Fruit fly (Drosophila melanogaster) whole organism, embryonic: ENCODE measurements around the gene Notum.

ENCODE experiments used
- CG10209 ChIP-seq: fragments of 200-800 bp; sonication (Bioruptor generic); optimal IDR thresholded peaks from 3 replicates; lab custom pipeline; 2017; ENCODE audit warnings: missing biosample characterization, mild to moderate bottlenecking, missing genetic modification characterization, missing genetic modification reagents
- CG10366 ChIP-seq: fragments of 200-800 bp; sonication (Bioruptor generic); IDR thresholded peaks from 2 replicates; pipeline ENCODE4 v1.3.6; 2022; ENCODE audit warnings: missing biosample characterization, missing genetic modification characterization
- CG11093 ChIP-seq: fragments of 200-800 bp; sonication (Bioruptor generic); IDR thresholded peaks from 3 replicates; pipeline ENCODE4 v1.3.6; 2022; ENCODE audit warnings: missing biosample characterization, missing genetic modification characterization
- CG11398 ChIP-seq: fragments of 200-800 bp; sonication (Bioruptor generic); optimal IDR thresholded peaks from 2 replicates; lab custom pipeline; 2016; ENCODE audit warnings: missing biosample characterization, missing genetic modification characterization
- CG11560 ChIP-seq: fragments of 200-800 bp; sonication (Bioruptor generic); IDR thresholded peaks from 3 replicates; pipeline ENCODE4 v1.3.6; 2022; ENCODE audit warnings: missing biosample characterization, missing genetic modification characterization
- CG11696 ChIP-seq: fragments of 200-800 bp; sonication (Bioruptor generic); IDR thresholded peaks from 2 replicates; pipeline ENCODE4 v1.3.6; 2022; ENCODE audit warnings: missing biosample characterization, missing genetic modification characterization
- CG12236 ChIP-seq: fragments of 200-800 bp; sonication (Bioruptor generic); optimal IDR thresholded peaks from 2 replicates; lab custom pipeline; 2016; ENCODE audit warnings: missing biosample characterization, missing genetic modification characterization
- CG12659 ChIP-seq: fragments of 200-800 bp; sonication (Bioruptor generic); optimal IDR thresholded peaks from 3 replicates; lab custom pipeline; 2017; ENCODE audit warnings: mild to moderate bottlenecking, missing biosample characterization, missing genetic modification reagents, missing genetic modification characterization
- CG13296 ChIP-seq: fragments of 200-800 bp; sonication (Bioruptor generic); optimal IDR thresholded peaks from 3 replicates; lab custom pipeline; 2018; ENCODE audit warnings: missing biosample characterization, mild to moderate bottlenecking, missing genetic modification characterization
- CG13624 ChIP-seq: fragments of 200-800 bp; sonication (Bioruptor generic); optimal IDR thresholded peaks from 2 replicates; lab custom pipeline; 2016; ENCODE audit warnings: missing biosample characterization, missing genetic modification characterization
- CG15696 ChIP-seq: fragments of 200-800 bp; sonication (Bioruptor generic); optimal IDR thresholded peaks from 2 replicates; lab custom pipeline; 2019; ENCODE audit warnings: missing biosample characterization, mild to moderate bottlenecking, missing genetic modification characterization, moderate library complexity
- CG17612 ChIP-seq: fragments of 200-800 bp; sonication (Bioruptor generic); IDR thresholded peaks from 2 replicates; pipeline ENCODE4 v1.3.6; 2022; ENCODE audit warnings: missing biosample characterization, missing genetic modification characterization
- CG2199 ChIP-seq: fragments of 200-800 bp; sonication (Bioruptor generic); IDR thresholded peaks from 3 replicates; pipeline ENCODE4 v1.3.6; 2022; ENCODE audit warnings: missing biosample characterization, missing genetic modification characterization
- CG4282 ChIP-seq: fragments of 200-800 bp; sonication (Bioruptor generic); optimal IDR thresholded peaks from 2 replicates; lab custom pipeline; 2016; ENCODE audit warnings: missing biosample characterization, missing genetic modification characterization
- CG4360 ChIP-seq: fragments of 200-800 bp; sonication (Bioruptor generic); IDR thresholded peaks from 2 replicates; pipeline ENCODE4 v1.3.6; 2022; ENCODE audit warnings: missing biosample characterization, missing genetic modification characterization
- CG6791 ChIP-seq: fragments of 200-800 bp; sonication (Bioruptor generic); IDR thresholded peaks from 3 replicates; pipeline ENCODE4 v1.3.6; 2022; ENCODE audit warnings: missing biosample characterization, missing genetic modification characterization; ENCODE audit not compliant: partially characterized antibody
- CG7987 ChIP-seq: fragments of 200-800 bp; sonication (Bioruptor generic); optimal IDR thresholded peaks from 2 replicates; lab custom pipeline; 2018; ENCODE audit warnings: missing biosample characterization, mild to moderate bottlenecking, missing genetic modification characterization, moderate library complexity
- CHES-1-like ChIP-seq: fragments of 200-800 bp; sonication (Bioruptor generic); optimal IDR thresholded peaks from 2 replicates; lab custom pipeline; 2016; ENCODE audit warnings: missing biosample characterization, missing genetic modification characterization
- Dbx ChIP-seq: fragments of 200-800 bp; sonication (Bioruptor generic); IDR thresholded peaks from 3 replicates; pipeline ENCODE4 v1.3.6; 2022; ENCODE audit warnings: missing biosample characterization, missing genetic modification characterization
- Fer1 ChIP-seq: fragments of 200-800 bp; sonication (Bioruptor generic); optimal IDR thresholded peaks from 2 replicates; lab custom pipeline; 2017; ENCODE audit warnings: missing biosample characterization, mild to moderate bottlenecking, missing genetic modification characterization
- HLH3B ChIP-seq: fragments of 200-800 bp; sonication (Bioruptor generic); IDR thresholded peaks from 2 replicates; pipeline ENCODE4 v1.3.6; 2022; ENCODE audit warnings: missing biosample characterization, missing genetic modification characterization
- Hmr ChIP-seq: fragments of 200-800 bp; sonication (Bioruptor generic); optimal IDR thresholded peaks from 3 replicates; lab custom pipeline; 2017; ENCODE audit warnings: mild to moderate bottlenecking, missing biosample characterization, missing genetic modification reagents, missing genetic modification characterization
- Kr ChIP-seq: fragments of 200-800 bp; sonication (Bioruptor generic); optimal IDR thresholded peaks from 2 replicates; lab custom pipeline; 2017; ENCODE audit warnings: missing biosample characterization, mild to moderate bottlenecking, missing genetic modification characterization
- Meics ChIP-seq: fragments of 200-800 bp; sonication (Bioruptor generic); optimal IDR thresholded peaks from 2 replicates; lab custom pipeline; 2017; ENCODE audit warnings: missing biosample characterization, mild to moderate bottlenecking, missing genetic modification characterization
- Nf-YB ChIP-seq: fragments of 200-800 bp; sonication (Bioruptor generic); optimal IDR thresholded peaks from 3 replicates; lab custom pipeline; 2019; ENCODE audit warnings: missing biosample characterization, mild to moderate bottlenecking, missing genetic modification characterization, moderate library complexity
- Scr ChIP-seq: fragments of 200-800 bp; sonication (Bioruptor generic); IDR thresholded peaks from 2 replicates; pipeline ENCODE4 v1.3.6; 2022; ENCODE audit warnings: missing biosample characterization, missing genetic modification characterization; ENCODE audit not compliant: partially characterized antibody
- Trl ChIP-seq, 3 experiments: fragments of >200 bp in 2 of 3; fragments of 200-800 bp in 1 of 3; sonication (Bioruptor generic) in 1 of 3; optimal IDR thresholded peaks; 2 replicates in 1 of 3; 3 replicates in 2 of 3; lab custom pipeline; 2016 to 2017; ENCODE audit warnings: missing biosample characterization in 1 of 3, missing genetic modification characterization in 1 of 3
- bowl ChIP-seq: fragments of 200-800 bp; sonication (Bioruptor generic); IDR thresholded peaks from 2 replicates; pipeline ENCODE4 v1.3.6; 2022; ENCODE audit warnings: missing biosample characterization, missing genetic modification characterization
- cg ChIP-seq: fragments of 200-800 bp; sonication (Bioruptor generic); optimal IDR thresholded peaks from 3 replicates; lab custom pipeline; 2019; ENCODE audit warnings: missing biosample characterization, mild to moderate bottlenecking, missing genetic modification characterization, moderate library complexity
- danr ChIP-seq: fragments of 200-800 bp; sonication (Bioruptor generic); IDR thresholded peaks from 2 replicates; pipeline ENCODE4 v1.3.6; 2022; ENCODE audit warnings: missing biosample characterization, missing genetic modification characterization
- dati ChIP-seq: fragments of 200-800 bp; sonication (Bioruptor generic); IDR thresholded peaks from 2 replicates; pipeline ENCODE4 v1.3.6; 2022; ENCODE audit warnings: missing biosample characterization, missing genetic modification characterization
- dmrt11E ChIP-seq: fragments of 200-800 bp; sonication (Bioruptor generic); optimal IDR thresholded peaks from 3 replicates; lab custom pipeline; 2018; ENCODE audit warnings: missing biosample characterization, mild to moderate bottlenecking, missing genetic modification characterization, moderate library complexity
- dmrt99B ChIP-seq: fragments of 200-800 bp; sonication (Bioruptor generic); optimal IDR thresholded peaks from 2 replicates; lab custom pipeline; 2018; ENCODE audit warnings: missing biosample characterization, mild to moderate bottlenecking, missing genetic modification characterization, moderate library complexity
- en ChIP-seq: fragments of 200-800 bp; sonication (Bioruptor generic); optimal IDR thresholded peaks from 2 replicates; lab custom pipeline; 2016; ENCODE audit warnings: missing biosample characterization, missing genetic modification characterization
- grn ChIP-seq: fragments of 200-800 bp; sonication (Bioruptor generic); optimal IDR thresholded peaks from 3 replicates; lab custom pipeline; 2017; ENCODE audit warnings: missing biosample characterization, missing genetic modification characterization
- gsb-n ChIP-seq: fragments of 200-800 bp; sonication (Bioruptor generic); optimal IDR thresholded peaks from 3 replicates; lab custom pipeline; 2018; ENCODE audit warnings: missing biosample characterization, mild to moderate bottlenecking, missing genetic modification characterization
- lola ChIP-seq, 3 experiments: fragments of >200 bp in 2 of 3; fragments of 200-800 bp in 1 of 3; sonication (Bioruptor generic) in 1 of 3; optimal IDR thresholded peaks; 2 replicates each; lab custom pipeline; 2017 to 2019; ENCODE audit warnings: missing biosample characterization in 3 of 3, missing genetic modification characterization in 3 of 3, mild to moderate bottlenecking in 1 of 3, moderate library complexity in 1 of 3
- lov ChIP-seq, 2 experiments: fragments of 200-800 bp in 1 of 2; fragments of >200 bp in 1 of 2; sonication (Bioruptor generic) in 1 of 2; IDR thresholded peaks in 1 of 2; optimal IDR thresholded peaks in 1 of 2; 2 replicates in 1 of 2; 3 replicates in 1 of 2; pipeline versions ENCODE4 v1.3.6 to Lab custom; 2017 to 2022; ENCODE audit warnings: missing biosample characterization in 1 of 2, missing genetic modification characterization in 1 of 2
- maf-S ChIP-seq: fragments of 200-800 bp; sonication (Bioruptor generic); optimal IDR thresholded peaks from 2 replicates; lab custom pipeline; 2016; ENCODE audit warnings: missing biosample characterization, missing genetic modification characterization
- nerfin-2 ChIP-seq: fragments of 200-800 bp; sonication (Bioruptor generic); IDR thresholded peaks from 2 replicates; pipeline ENCODE4 v1.3.6; 2022; ENCODE audit warnings: missing biosample characterization, missing genetic modification characterization; ENCODE audit not compliant: partially characterized antibody
- nom ChIP-seq: fragments of 200-800 bp; sonication (Bioruptor generic); optimal IDR thresholded peaks from 2 replicates; lab custom pipeline; 2017; ENCODE audit warnings: missing biosample characterization, missing genetic modification characterization, mild to moderate bottlenecking, moderate library complexity, missing genetic modification reagents
- phol ChIP-seq: fragments of 200-800 bp; sonication (Bioruptor generic); optimal IDR thresholded peaks from 3 replicates; lab custom pipeline; 2018; ENCODE audit warnings: missing biosample characterization, mild to moderate bottlenecking, missing genetic modification characterization, moderate library complexity
- pita ChIP-seq: fragments of 200-800 bp; sonication (Bioruptor generic); optimal IDR thresholded peaks from 2 replicates; lab custom pipeline; 2017; ENCODE audit warnings: missing biosample characterization, mild to moderate bottlenecking, missing genetic modification characterization
- row ChIP-seq: fragments of 200-800 bp; sonication (Bioruptor generic); IDR thresholded peaks from 3 replicates; pipeline ENCODE4 v1.3.6; 2022; ENCODE audit warnings: missing biosample characterization, missing genetic modification characterization
- sima ChIP-seq: fragments of 200-800 bp; sonication (Bioruptor generic); optimal IDR thresholded peaks from 2 replicates; lab custom pipeline; 2016; ENCODE audit warnings: missing biosample characterization, missing genetic modification characterization
- sob ChIP-seq: fragments of 200-800 bp; sonication (Bioruptor generic); IDR thresholded peaks from 2 replicates; pipeline ENCODE4 v1.3.6; 2022; ENCODE audit warnings: missing biosample characterization, missing genetic modification characterization

The Notum gene

DNA sequence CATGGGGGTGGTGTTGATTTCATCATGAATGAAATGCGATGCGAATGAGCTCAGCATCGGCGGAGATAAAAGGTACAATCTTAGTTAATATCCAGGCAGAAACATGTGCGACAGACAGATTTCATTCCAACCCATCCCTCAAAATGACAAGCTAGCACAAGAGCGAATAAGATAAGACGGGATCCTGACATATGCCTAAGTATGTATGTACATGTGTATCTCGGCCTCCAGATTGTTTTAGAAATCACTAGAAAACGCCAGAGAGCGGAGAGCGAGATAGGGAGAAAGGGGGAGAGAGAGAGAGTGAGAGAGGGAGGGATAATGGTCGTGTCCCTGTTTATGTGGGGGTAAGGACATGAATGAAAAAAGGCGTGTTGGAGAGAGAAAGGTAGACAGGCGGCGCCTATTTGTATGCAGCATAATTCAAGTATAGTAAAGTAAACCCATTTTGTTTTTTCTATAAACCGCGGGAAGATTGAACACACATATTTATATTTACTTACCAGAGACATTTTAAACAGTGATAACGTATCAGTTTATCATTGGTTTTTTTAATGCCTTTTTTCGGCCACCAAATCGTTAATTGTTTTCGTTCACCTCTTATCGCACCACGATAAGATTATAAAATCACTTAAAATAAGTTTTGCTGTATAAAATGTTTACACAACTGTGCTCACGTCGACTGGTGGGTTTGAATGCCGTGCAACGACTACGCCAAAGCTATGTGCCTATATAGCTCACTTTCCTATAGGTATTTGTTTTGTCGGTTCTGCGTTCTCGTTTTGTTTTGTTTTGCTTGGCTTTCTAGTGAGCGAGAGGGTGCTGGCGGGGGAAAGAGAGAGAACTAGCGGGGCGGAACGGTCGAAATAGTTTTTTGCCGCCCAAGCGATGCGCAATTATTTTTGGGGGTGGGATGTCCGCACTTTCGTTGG, 26.9 kb downstream of the Notum start (continued):
- peak; percentile 13 for TF ChIP-seq dmrt11E (tag; lab: Kevin White, UChicago)
- TF ChIP-seq CG12659 (GFP tag; lab: Kevin White, UChicago) = peak; percentile 40
- TF ChIP-seq CG6791 = no peak
- peak; percentile 44 for TF ChIP-seq Meics
- peak; percentile 71 for TF ChIP-seq CG13296
- TF ChIP-seq Hmr (GFP tag; lab: Kevin White, UChicago) = peak; percentile 54
- TF ChIP-seq HLH3B (GFP tag; lab: Robert Waterston, UW) = no peak
- no peak for TF ChIP-seq danr (GFP tag; lab: Robert Waterston, UW)
- TF ChIP-seq CG17612 (GFP tag; lab: Robert Waterston, UW) = 0 out of 2 replicates have a peak, but pooled peaks have one; percentile 10
- TF ChIP-seq Dbx (GFP tag; lab: Robert Waterston, UW) = peak; percentile 75
- peak; percentile 3 for TF ChIP-seq gsb-n (tag; lab: Kevin White, UChicago)
- peak; percentile 5 for TF ChIP-seq en
- peak; percentile 82 for TF ChIP-seq grn
- TF ChIP-seq CG2199 = peak; percentile 64; the same call in 2 of the 3 replicates
- no peak for TF ChIP-seq lov (optimal IDR thresholded peaks at IDR 0.05; lab: Kevin White, UChicago)
- peak; percentile 31; the same call in 2 of the 3 replicates for TF ChIP-seq lov (GFP tag; IDR thresholded peaks at IDR 0.05; lab: Robert Waterston, UW)
- no peak for TF ChIP-seq Scr
- TF ChIP-seq CG13624 (GFP tag; lab: Kevin White, UChicago) = peak; percentile 64
- TF ChIP-seq dmrt99B = peak; percentile 35
- TF ChIP-seq CHES-1-like = peak; percentile 20
- TF ChIP-seq CG11398 (GFP tag; lab: Kevin White, UChicago) = peak; percentile 6
- peak; percentile 46; the same call in 1 of the 2 replicates for TF ChIP-seq sob (GFP tag; lab: Robert Waterston, UW)
- peak; percentile 25 for TF ChIP-seq cg (GFP tag; lab: Kevin White, UChicago)
- TF ChIP-seq sima = no peak
- TF ChIP-seq CG11560 (tag; lab: Robert Waterston, UW) = no peak
- no peak for TF ChIP-seq CG11093 (GFP tag; lab: Robert Waterston, UW)
- peak in 1 of 3 experiments; percentile 12 for TF ChIP-seq lola (GFP tag; optimal IDR thresholded peaks at IDR 0.05; lab: Kevin White, UChicago)
- no peak; the same call in 2 of the 3 replicates for TF ChIP-seq row (GFP tag; lab: Robert Waterston, UW)
- TF ChIP-seq Kr = peak; percentile 82
- TF ChIP-seq CG11696 = 0 out of 2 replicates have a peak, but pooled peaks have one; percentile 5
- TF ChIP-seq Nf-YB (GFP tag; lab: Kevin White, UChicago) = peak; percentile 33
- TF ChIP-seq CG15696 (tag; lab: Kevin White, UChicago) = peak; percentile 51
- TF ChIP-seq bowl (GFP tag; lab: Robert Waterston, UW) = no peak
- TF ChIP-seq CG7987 (GFP tag; lab: Kevin White, UChicago) = peak; percentile 14
- peak; percentile 84 to 90 for TF ChIP-seq Trl (optimal IDR thresholded peaks at IDR 0.05; lab: Kevin White, UChicago)
- no peak for TF ChIP-seq Trl (GFP tag; optimal IDR thresholded peaks at IDR 0.05; lab: Kevin White, UChicago)
- peak; percentile 5 for TF ChIP-seq CG10209 (GFP tag; lab: Kevin White, UChicago)
- TF ChIP-seq nom = peak; percentile 64
- peak; percentile 62 for TF ChIP-seq Fer1 (GFP tag; lab: Kevin White, UChicago)
- no peak for TF ChIP-seq nerfin-2 (GFP tag; lab: Robert Waterston, UW)
- TF ChIP-seq maf-S (GFP tag; lab: Kevin White, UChicago) = no peak
- no peak for TF ChIP-seq CG12236 (GFP tag; lab: Kevin White, UChicago)
- TF ChIP-seq dati (GFP tag; lab: Robert Waterston, UW) = no peak
- TF ChIP-seq phol (tag; lab: Kevin White, UChicago) = peak; percentile 24
- no peak for TF ChIP-seq CG10366 (GFP tag; lab: Robert Waterston, UW)
- 0 out of 2 replicates have a peak, but pooled peaks have one; percentile 13 for TF ChIP-seq CG4360 (GFP tag; lab: Robert Waterston, UW)
- TF ChIP-seq pita (GFP tag; lab: Kevin White, UChicago) = no peak
- TF ChIP-seq CG4282 (GFP tag; lab: Kevin White, UChicago) = peak; percentile 17
